Worm (Caenorhabditis elegans): ENCODE measurements around the gene Y57A10A.2.

ce11 chrII:12162997-12163396 lies 15.6 kb downstream of the Y57A10A.2 start:
- TF ChIP-seq lin-15B (tag; optimal IDR thresholded peaks at IDR 0.05) (peak; percentile 3), pqm-1 (tag; optimal IDR thresholded peaks at IDR 0.05) (no peak), lin-35 (GFP tag; optimal IDR thresholded peaks at IDR 0.05) (peak; percentile 8 to 45), tbx-2 (tag; optimal IDR thresholded peaks at IDR 0.05) (no peak)
